Worm (Caenorhabditis elegans): ENCODE measurements around the gene clc-9.

clc-9 gene

ce11 chrIV:11097795-11098194, 14.9 kb upstream of the clc-9 start, which contains the start of gene M7.12:
TSS of gene M7.12 (minus strand) at chrIV:11097982.
- TF ChIP-seq W03F9.2 (tag; optimal IDR thresholded peaks at IDR 0.05) (no peak), dao-5 (tag; optimal IDR thresholded peaks at IDR 0.05) (no peak), him-1 (tag; optimal IDR thresholded peaks at IDR 0.05) (no peak)

DNA sequence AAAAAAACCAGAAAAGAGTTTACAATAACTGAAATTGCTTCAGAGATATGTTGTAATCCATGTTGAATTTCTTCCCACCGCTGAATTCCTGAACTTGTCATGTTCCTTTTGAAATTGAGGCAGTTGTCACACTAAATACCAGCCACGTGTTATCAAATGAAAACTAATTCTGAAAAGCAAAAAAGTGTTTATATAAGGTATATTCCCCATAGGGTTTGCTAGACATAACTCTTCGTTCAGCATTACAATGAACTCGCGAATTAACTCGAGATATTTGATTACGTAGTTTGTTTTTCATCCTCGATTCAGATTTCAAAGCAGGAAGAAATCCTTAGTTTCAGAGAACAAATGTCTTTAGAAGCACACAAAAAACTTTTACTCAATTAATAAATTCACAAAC, 12.5 kb upstream of the clc-9 start, which contains the start of gene str-3:
Gene str-3, minus strand, starts transcription at position 101 of the 400 bp plus-strand sequence.
- TF ChIP-seq him-1 (tag; optimal IDR thresholded peaks at IDR 0.05), result no peak
- TF ChIP-seq dao-5 (tag; optimal IDR thresholded peaks at IDR 0.05), result no peak
- TF ChIP-seq W03F9.2 (tag; optimal IDR thresholded peaks at IDR 0.05), result no peak

- TF ChIP-seq dao-5 (tag; optimal IDR thresholded peaks at IDR 0.05) (no peak), him-1 (tag; optimal IDR thresholded peaks at IDR 0.05) (no peak), W03F9.2 (tag; optimal IDR thresholded peaks at IDR 0.05) (no peak)
These were observed 11.4 kb upstream of the clc-9 start, which contains the start of gene srlf-18 for ce11 chrIV:11101383-11101782. TSS of gene srlf-18 (minus strand) at chrIV:11101483.

DNA sequence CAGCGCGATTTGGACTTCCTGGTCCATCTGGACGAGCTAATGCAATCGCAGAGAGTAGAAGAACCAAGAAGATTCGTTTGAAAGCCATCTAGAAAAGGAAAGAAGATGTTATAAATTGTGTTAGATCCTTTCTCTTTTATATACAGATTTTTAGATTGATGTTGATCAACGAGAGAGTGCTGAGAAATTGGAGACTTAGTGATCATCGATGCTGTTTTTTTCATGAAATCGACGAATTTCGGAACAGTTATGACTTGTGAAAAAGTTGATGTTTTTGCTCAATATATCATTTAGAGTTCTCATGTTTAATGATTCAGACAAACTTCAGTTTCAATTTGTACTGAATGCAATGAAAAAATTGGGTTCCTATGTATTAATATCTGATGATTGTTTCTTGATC, 10.1 kb upstream of the clc-9 start, which contains the start of gene srlf-17:
Gene srlf-17, minus strand, starts transcription at position 101 of the 400 bp plus-strand sequence.
- TF ChIP-seq dao-5 (tag; optimal IDR thresholded peaks at IDR 0.05), result no peak
- TF ChIP-seq him-1 (tag; optimal IDR thresholded peaks at IDR 0.05), result no peak
- TF ChIP-seq W03F9.2 (tag; optimal IDR thresholded peaks at IDR 0.05), result no peak

- TF ChIP-seq him-1 (tag; optimal IDR thresholded peaks at IDR 0.05), result no peak
- TF ChIP-seq dao-5 (tag; optimal IDR thresholded peaks at IDR 0.05), result no peak
- no peak for TF ChIP-seq W03F9.2 (tag; optimal IDR thresholded peaks at IDR 0.05)
These were observed 9.2 kb upstream of the clc-9 start for ce11 chrIV:11103501-11103900.

DNA sequence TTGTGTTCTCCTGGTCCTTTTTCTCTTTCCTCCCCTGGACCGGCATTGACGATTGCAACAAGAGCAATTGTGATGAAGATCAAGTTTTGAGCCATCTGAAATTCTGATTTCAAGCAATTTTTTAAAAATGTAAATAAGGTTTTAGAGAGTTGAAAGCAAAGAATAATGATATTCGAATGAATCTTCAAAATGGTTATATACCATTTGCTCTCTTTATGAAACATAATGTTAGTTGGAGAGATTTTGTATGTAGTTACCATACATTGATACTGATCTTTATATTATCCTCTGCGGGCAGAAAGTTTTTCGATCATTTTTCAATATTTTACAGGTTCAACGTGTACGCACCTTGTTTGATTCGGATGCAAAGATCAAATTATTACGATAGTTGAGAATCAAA, 7.0 kb upstream of the clc-9 start, which contains the start of gene srlf-24:
Gene srlf-24, minus strand, starts transcription at position 101 of the 400 bp plus-strand sequence.
- TF ChIP-seq W03F9.2 (tag; optimal IDR thresholded peaks at IDR 0.05) (no peak), him-1 (tag; optimal IDR thresholded peaks at IDR 0.05) (no peak), dao-5 (tag; optimal IDR thresholded peaks at IDR 0.05) (no peak)

ce11 chrIV:11109771-11110170, 3.0 kb upstream of the clc-9 start, which contains the start of gene pigk-1:
TSS of gene pigk-1 (minus strand) at chrIV:11110018.
- TF ChIP-seq dao-5 (tag; optimal IDR thresholded peaks at IDR 0.05), result no peak
- no peak for TF ChIP-seq him-1 (tag; optimal IDR thresholded peaks at IDR 0.05)
- no peak for TF ChIP-seq W03F9.2 (tag; optimal IDR thresholded peaks at IDR 0.05)

- no peak for TF ChIP-seq him-1 (tag; optimal IDR thresholded peaks at IDR 0.05)
- peak; percentile 71 for TF ChIP-seq W03F9.2 (tag; optimal IDR thresholded peaks at IDR 0.05)
These were observed 1.6 kb upstream of the clc-9 start, which contains the start of gene rps-5 for ce11 chrIV:11110995-11111619. TSS of gene rps-5 (minus strand) at chrIV:11111045.

DNA sequence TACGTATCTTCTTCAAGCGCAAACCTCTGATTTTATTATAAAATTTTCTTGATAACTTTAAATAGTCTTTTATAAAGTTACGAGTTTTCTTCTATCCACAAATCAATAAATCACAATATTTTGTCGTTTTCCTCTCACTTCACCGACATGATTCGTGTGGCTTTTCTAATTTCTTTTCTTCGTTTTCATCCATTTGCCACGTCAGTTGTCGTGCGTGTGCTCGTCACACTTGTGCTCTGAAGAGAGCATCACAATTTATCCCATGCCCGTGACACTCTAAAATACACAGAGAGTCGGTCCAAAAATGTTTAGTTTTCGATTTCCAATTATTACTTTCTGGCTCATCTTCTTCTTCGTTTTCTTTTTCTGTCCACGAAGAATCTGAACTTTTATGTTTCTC, 843 bp upstream of the clc-9 start:
- no peak for TF ChIP-seq dao-5 (tag; optimal IDR thresholded peaks at IDR 0.05)
- no peak for TF ChIP-seq him-1 (tag; optimal IDR thresholded peaks at IDR 0.05)
- no peak for TF ChIP-seq W03F9.2 (tag; optimal IDR thresholded peaks at IDR 0.05)

- TF ChIP-seq W03F9.2 (tag; optimal IDR thresholded peaks at IDR 0.05) (peak; percentile 45), dao-5 (tag; optimal IDR thresholded peaks at IDR 0.05) (no peak), him-1 (tag; optimal IDR thresholded peaks at IDR 0.05) (no peak)
These were observed 6.2 kb downstream of the clc-9 start, which contains the start of the genes imp-2 and enpl-1 for ce11 chrIV:11118837-11119491. TSS of gene imp-2 (minus strand) at chrIV:11118887. TSS of gene enpl-1 (plus strand) at chrIV:11119298.

ce11 chrIV:11119972-11120562, 7.3 kb downstream of the clc-9 start:
- TF ChIP-seq dao-5 (tag; optimal IDR thresholded peaks at IDR 0.05), result no peak
- no peak for TF ChIP-seq him-1 (tag; optimal IDR thresholded peaks at IDR 0.05)
- TF ChIP-seq W03F9.2 (tag; optimal IDR thresholded peaks at IDR 0.05), result no peak

DNA sequence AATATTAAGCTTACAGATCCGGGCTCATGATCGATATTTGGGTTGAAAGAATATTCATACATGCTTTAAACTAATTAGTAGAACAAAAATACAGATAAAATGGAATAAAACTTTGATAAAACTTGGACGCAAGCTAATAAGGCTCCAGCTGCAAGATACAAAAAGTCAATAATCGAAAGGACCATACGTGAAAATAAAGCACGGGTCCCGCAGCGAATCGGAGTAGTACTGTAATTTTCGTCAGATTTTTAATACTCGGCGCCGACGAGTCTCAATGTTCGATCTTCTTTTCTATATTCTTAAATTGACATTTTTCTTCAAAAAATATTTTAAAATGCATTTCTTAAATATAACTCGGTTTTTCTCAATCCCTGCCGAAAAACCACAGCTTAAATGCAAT, 11.9 kb downstream of the clc-9 start, which contains the start of gene spo-11:
Gene spo-11, minus strand, starts transcription at position 189 of the 400 bp plus-strand sequence.
- no peak for TF ChIP-seq W03F9.2 (tag; optimal IDR thresholded peaks at IDR 0.05)
- TF ChIP-seq dao-5 (tag; optimal IDR thresholded peaks at IDR 0.05), result no peak
- TF ChIP-seq him-1 (tag; optimal IDR thresholded peaks at IDR 0.05), result no peak

- TF ChIP-seq W03F9.2 (tag; optimal IDR thresholded peaks at IDR 0.05) (no peak), dao-5 (tag; optimal IDR thresholded peaks at IDR 0.05) (no peak)
These were observed 12.5 kb downstream of the clc-9 start for ce11 chrIV:11125200-11125599.

DNA sequence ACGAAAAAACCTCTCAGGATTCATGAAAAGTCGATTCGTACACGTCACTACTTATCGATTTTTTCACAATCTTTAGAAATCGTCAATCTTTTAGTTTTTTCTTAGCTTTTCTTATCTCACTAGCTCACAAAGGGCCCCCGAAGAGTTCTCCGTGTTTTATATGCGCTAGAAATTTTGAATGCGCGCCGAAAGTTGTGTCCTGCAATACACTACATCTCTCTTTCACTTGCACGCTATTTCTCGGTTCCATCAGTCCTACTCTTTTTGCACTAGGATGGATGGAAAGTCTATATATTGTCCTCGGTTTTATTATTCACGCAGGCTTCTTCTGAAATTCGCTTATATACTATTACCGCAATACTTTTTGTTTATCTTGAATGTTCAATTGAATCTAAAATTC, 12.9 kb downstream of the clc-9 start:
- TF ChIP-seq him-1 (tag; optimal IDR thresholded peaks at IDR 0.05), result no peak
- TF ChIP-seq W03F9.2 (tag; optimal IDR thresholded peaks at IDR 0.05), result no peak
- no peak for TF ChIP-seq dao-5 (tag; optimal IDR thresholded peaks at IDR 0.05)

All from whole organism, L4/young adult.